Worm (Caenorhabditis elegans): ENCODE results near the gene srz-61.

DNA sequence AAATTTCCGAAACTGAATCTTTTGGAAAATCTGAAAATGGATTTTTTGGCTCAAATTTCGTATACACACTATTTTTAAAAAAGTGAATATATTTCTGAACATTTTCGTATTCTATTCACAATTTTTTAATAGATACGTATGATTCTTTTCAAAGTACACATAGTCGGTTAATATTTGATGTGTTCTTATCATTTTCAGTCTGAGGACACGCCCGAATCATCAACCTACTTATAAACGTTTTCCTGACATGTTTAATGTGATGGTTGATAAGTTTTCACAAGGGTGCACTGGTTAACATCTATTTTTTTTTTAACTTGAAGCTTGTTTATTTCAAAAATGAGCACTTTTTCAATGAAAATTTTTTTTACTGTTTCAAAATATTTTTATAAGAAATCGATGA, 43.6 kb downstream of the srz-61 start:
- TF ChIP-seq pax-1 (tag; optimal IDR thresholded peaks at IDR 0.05) (no peak), pha-4 (tag; optimal IDR thresholded peaks at IDR 0.05) (no peak), ceh-18 (tag; optimal IDR thresholded peaks at IDR 0.05) (no peak), unc-55 (GFP tag; optimal IDR thresholded peaks at IDR 0.05) (no peak), ref-2 (tag; optimal IDR thresholded peaks at IDR 0.05) (no peak), fkh-6 (tag; optimal IDR thresholded peaks at IDR 0.05) (no peak), ets-4 (tag; optimal IDR thresholded peaks at IDR 0.05) (no peak), sdc-2 (tag; optimal IDR thresholded peaks at IDR 0.05) (no peak), ceh-9 (tag; optimal IDR thresholded peaks at IDR 0.05) (no peak), nhr-11 (tag; optimal IDR thresholded peaks at IDR 0.05) (no peak), hlh-13 (GFP tag; optimal IDR thresholded peaks at IDR 0.05) (no peak), elt-2 (tag; optimal IDR thresholded peaks at IDR 0.05) (no peak)

Measured in whole organism, late embryonic.